Worm (Caenorhabditis elegans): ENCODE measurements around the gene M03F8.5.

Gene M03F8.5

DNA sequence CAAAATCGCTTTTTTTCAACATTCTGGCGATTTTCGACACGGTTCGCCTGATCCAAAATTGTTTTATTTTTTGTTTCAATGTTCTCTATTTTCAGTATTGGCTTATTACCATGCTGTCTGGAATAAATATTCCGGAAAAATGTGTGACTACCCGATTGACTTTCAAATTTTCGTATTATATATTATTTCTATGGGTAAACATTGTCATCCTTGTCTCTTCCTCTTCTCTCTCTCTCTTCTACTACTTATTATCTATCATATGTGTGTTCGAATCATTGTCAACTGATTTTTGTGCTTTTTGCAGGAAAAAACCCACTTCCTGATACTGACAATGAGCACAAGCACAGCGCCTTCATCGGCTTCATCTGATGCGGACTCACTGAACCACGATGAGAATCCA lies 43.6 kb downstream of the M03F8.5 start, which contains the start of gene C04E6.7:
TSS of gene C04E6.7 (plus strand) at position 301 of the 400 bp plus-strand sequence.
- TF ChIP-seq aptf-3 (GFP tag; IDR thresholded peaks at IDR 0.05) (no peak), dpl-1 (GFP tag; optimal IDR thresholded peaks at IDR 0.05) (no peak), ama-1 (optimal IDR thresholded peaks at IDR 0.05) (no peak), ama-1 (GFP tag; optimal IDR thresholded peaks at IDR 0.05) (no peak), B0261.1 (tag; optimal IDR thresholded peaks at IDR 0.05) (no peak), Y53G8AR.9 (GFP tag; conservative IDR thresholded peaks at IDR 0.05) (no peak), nhr-90 (tag; optimal IDR thresholded peaks at IDR 0.05) (no peak), ekl-4 (GFP tag; IDR thresholded peaks at IDR 0.05) (no peak), snpc-1.3 (tag; optimal IDR thresholded peaks at IDR 0.05; ENCODE audit: insufficient read depth) (no peak), dox-1 (GFP tag; IDR thresholded peaks at IDR 0.05) (no peak), F33H1.4 (GFP tag; IDR thresholded peaks at IDR 0.05) (no peak), athp-1 (tag; optimal IDR thresholded peaks at IDR 0.05) (no peak), rcor-1 (GFP tag; IDR thresholded peaks at IDR 0.05) (no peak), bed-1 (GFP tag; IDR thresholded peaks at IDR 0.05) (no peak), egl-18 (GFP tag; IDR thresholded peaks at IDR 0.05) (no peak), Y56A3A.18 (GFP tag; IDR thresholded peaks at IDR 0.05) (no peak), lin-54 (GFP tag; optimal IDR thresholded peaks at IDR 0.05) (no peak)

DNA sequence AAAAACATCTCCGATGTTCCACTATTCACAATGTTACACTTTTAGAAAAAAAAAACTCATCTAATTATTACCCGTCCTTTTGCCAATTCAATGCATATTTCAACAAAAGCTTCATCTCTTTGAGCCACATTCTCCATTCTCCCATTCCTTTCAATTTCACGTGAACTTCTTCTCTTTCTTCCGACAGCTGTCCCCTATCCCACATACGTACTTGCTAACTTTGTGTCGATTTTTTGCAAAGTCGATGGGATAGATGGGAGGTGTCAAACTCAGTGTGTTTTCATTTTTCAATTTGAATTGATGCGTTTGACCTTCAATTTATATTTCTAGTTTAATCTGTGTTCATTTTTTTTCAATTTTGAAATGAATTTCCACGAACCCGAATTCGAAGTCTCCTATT lies 45.4 kb downstream of the M03F8.5 start:
- TF ChIP-seq F55B11.4 (tag; optimal IDR thresholded peaks at IDR 0.05; ENCODE audit: borderline replicate concordance, insufficient read depth) (no peak), tbx-9 (tag; optimal IDR thresholded peaks at IDR 0.05; ENCODE audit: borderline replicate concordance) (no peak), xnd-1 (tag; optimal IDR thresholded peaks at IDR 0.05) (no peak), snpc-1.3 (tag; optimal IDR thresholded peaks at IDR 0.05; ENCODE audit: insufficient read depth) (no peak)

- TF ChIP-seq die-1 (tag; optimal IDR thresholded peaks at IDR 0.05) (no peak), hsf-1 (GFP tag; IDR thresholded peaks at IDR 0.05) (no peak), madf-6 (GFP tag; IDR thresholded peaks at IDR 0.05) (no peak), bed-2 (GFP tag; IDR thresholded peaks at IDR 0.05) (no peak), bed-1 (GFP tag; IDR thresholded peaks at IDR 0.05) (no peak), snpc-1.3 (tag; optimal IDR thresholded peaks at IDR 0.05; ENCODE audit: insufficient read depth) (no peak), nhr-120 (GFP tag; IDR thresholded peaks at IDR 0.05) (no peak), C17E4.6 (GFP tag; IDR thresholded peaks at IDR 0.05) (no peak), Y53G8AR.9 (GFP tag; conservative IDR thresholded peaks at IDR 0.05) (no peak), lin-26 (GFP tag; IDR thresholded peaks at IDR 0.05) (no peak), zfh-2 (GFP tag; conservative IDR thresholded peaks at IDR 0.05) (no peak)
Observed at ce11 chrV:5888820-5889219, 47.8 kb downstream of the M03F8.5 start.

DNA sequence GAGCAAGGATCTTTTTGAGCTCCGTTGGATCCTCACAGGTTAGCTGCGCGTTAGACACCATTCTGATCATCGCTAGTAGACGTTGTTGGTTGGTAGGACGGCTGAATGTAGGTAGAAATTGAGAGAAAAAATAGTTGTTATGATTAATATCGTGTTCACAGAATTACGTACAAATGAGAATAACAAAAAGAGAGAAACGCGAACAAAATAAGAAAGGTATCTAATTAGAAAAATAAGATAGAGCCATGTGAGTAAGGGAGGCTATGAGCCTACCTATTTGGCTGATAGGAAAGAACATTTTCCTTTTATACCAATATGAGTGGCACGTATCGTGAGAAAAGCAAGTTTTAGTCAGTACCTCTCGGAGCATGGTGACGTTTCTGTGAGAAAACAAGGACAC lies 52.9 kb downstream of the M03F8.5 start, which contains the start of gene C04E6.8:
TSS of gene C04E6.8 (minus strand) at position 101 of the 400 bp plus-strand sequence.
- TF ChIP-seq ceh-58 (GFP tag; IDR thresholded peaks at IDR 0.05) = no peak
- no peak for TF ChIP-seq mxl-1 (tag; optimal IDR thresholded peaks at IDR 0.05)
- TF ChIP-seq pha-4 (tag; optimal IDR thresholded peaks at IDR 0.05) = no peak

All from whole organism, young adult.